Worm (Caenorhabditis elegans) whole organism, L4 larva: Measurements from ENCODE around the gene T22E5.6.

Experiments used
- F26F4.8 ChIP-seq: fragments of 200-800 bp; sonication (Bioruptor generic); conservative IDR thresholded peaks from 2 replicates; pipeline ENCODE4 v1.3.6; 2022; ENCODE audit warnings: missing genetic modification characterization, missing compliant biosample characterization
- Y75B8A.6 ChIP-seq: fragments of 200-800 bp; sonication (Bioruptor generic); IDR thresholded peaks from 2 replicates; pipeline ENCODE4 v1.3.6; 2022; ENCODE audit warnings: missing genetic modification reagents, missing genetic modification characterization, missing compliant biosample characterization
- aha-1 ChIP-seq: fragments of 150-350 bp; peaks from one replicate; lab custom pipeline; 2014; ENCODE audit warnings: missing biosample characterization, missing genetic modification characterization
- ceh-32 ChIP-seq: sonication (generic microtip); optimal IDR thresholded peaks from 2 replicates; lab custom pipeline; 2016; ENCODE audit warnings: mild to moderate bottlenecking, missing genetic modification characterization, missing compliant biosample characterization; ENCODE audit not compliant: poor library complexity
- daf-16 ChIP-seq, 3 experiments: sonication (generic microtip); optimal IDR thresholded peaks; 2 replicates each; lab custom pipeline; 2016 to 2017; ENCODE audit warnings: missing genetic modification characterization in 3 of 3, missing genetic modification reagents in 3 of 3, mild to moderate bottlenecking in 2 of 3, missing compliant biosample characterization in 2 of 3, missing biosample characterization in 1 of 3, moderate library complexity in 1 of 3
- hlh-30 ChIP-seq: sonication (generic microtip); optimal IDR thresholded peaks from 2 replicates; lab custom pipeline; 2017; ENCODE audit warnings: antibody characterized with exemption, mild to moderate bottlenecking, missing genetic modification characterization, missing compliant biosample characterization; ENCODE audit not compliant: insufficient read depth
- madf-5 ChIP-seq, 2 experiments: fragments of 200-800 bp; sonication (Bioruptor generic); IDR thresholded peaks; 2 replicates each; pipeline ENCODE4 v1.3.6; 2022; ENCODE audit warnings: missing compliant biosample characterization in 2 of 2, missing genetic modification characterization in 2 of 2
- nhr-10 ChIP-seq: fragments of 150-350 bp; optimal IDR thresholded peaks from 2 replicates; lab custom pipeline; 2014; ENCODE audit warnings: missing biosample characterization, missing genetic modification characterization
- skn-1 ChIP-seq: fragments of 150-350 bp; optimal IDR thresholded peaks from 2 replicates; lab custom pipeline; 2014; ENCODE audit warnings: missing biosample characterization, missing genetic modification characterization
- unc-39 ChIP-seq: sonication (generic microtip); optimal IDR thresholded peaks from 2 replicates; lab custom pipeline; 2017; ENCODE audit warnings: missing biosample characterization, missing genetic modification characterization
- zip-11 ChIP-seq: fragments of 200-800 bp; sonication (Bioruptor generic); IDR thresholded peaks from 2 replicates; pipeline ENCODE4 v1.3.6; 2022; ENCODE audit warnings: missing genetic modification characterization, missing compliant biosample characterization

ce11 chrX:6446564-6446963 is 30.4 kb upstream of the T22E5.6 start, which contains the start of gene asp-14:
- no peak for TF ChIP-seq F26F4.8 (GFP tag; lab: Robert Waterston, UW)
- no peak for TF ChIP-seq hlh-30 (tag; lab: Kevin White, UChicago)
- no peak for TF ChIP-seq aha-1
- no peak for TF ChIP-seq madf-5 (GFP tag; IDR thresholded peaks at IDR 0.05; lab: Robert Waterston, UW)
- no peak for TF ChIP-seq zip-11 (GFP tag; lab: Robert Waterston, UW)
- no peak for TF ChIP-seq unc-39 (tag; lab: Kevin White, UChicago)
- TF ChIP-seq nhr-10 (tag; lab: Kevin White, UChicago): no peak
- no peak for TF ChIP-seq skn-1
- TF ChIP-seq ceh-32 (tag; lab: Kevin White, UChicago): no peak
- TF ChIP-seq Y75B8A.6: no peak
- TF ChIP-seq daf-16 (GFP tag; optimal IDR thresholded peaks at IDR 0.05; lab: Kevin White, UChicago): no peak
- peak; percentile 17 for TF ChIP-seq daf-16 (tag; optimal IDR thresholded peaks at IDR 0.05; lab: Kevin White, UChicago)
